Worm (Caenorhabditis elegans) whole organism, L1 larva: Measurements from ENCODE around the gene cbd-1.

Experiments used
- alr-1 ChIP-seq: fragments of 200-800 bp; sonication (Bioruptor generic); optimal IDR thresholded peaks from 2 replicates; lab custom pipeline; 2018; ENCODE audit warnings: borderline replicate concordance, mild to moderate bottlenecking, missing genetic modification characterization, missing compliant biosample characterization
- ceh-82 ChIP-seq, 3 experiments: fragments of 150-350 bp in 1 of 3; sonication (generic microtip) in 2 of 3; optimal IDR thresholded peaks; 2 replicates each; lab custom pipeline; 2014 to 2017; ENCODE audit warnings: missing biosample characterization in 3 of 3, missing genetic modification characterization in 3 of 3
- dsc-1 ChIP-seq: sonication (generic microtip); optimal IDR thresholded peaks from 2 replicates; lab custom pipeline; 2016; ENCODE audit warnings: mild to moderate bottlenecking, missing genetic modification characterization, missing compliant biosample characterization
- egl-27 ChIP-seq, 2 experiments: fragments of 150-350 bp in 1 of 2; sonication (generic microtip); optimal IDR thresholded peaks; 3 replicates each; lab custom pipeline; 2017 to 2018; ENCODE audit warnings: missing biosample characterization in 2 of 2, missing genetic modification characterization in 2 of 2, missing genetic modification reagents in 2 of 2
- fos-1 ChIP-seq: fragments of 150-350 bp; optimal IDR thresholded peaks from 2 replicates; lab custom pipeline; 2014; ENCODE audit warnings: missing biosample characterization, missing genetic modification characterization
- lin-13 ChIP-seq: fragments of 150-350 bp; optimal IDR thresholded peaks from 2 replicates; lab custom pipeline; 2014; ENCODE audit warnings: missing biosample characterization, missing genetic modification reagents, missing genetic modification characterization
- nhr-47 ChIP-seq: sonication (generic microtip); optimal IDR thresholded peaks from 2 replicates; lab custom pipeline; 2016; ENCODE audit warnings: mild to moderate bottlenecking, missing genetic modification characterization, moderate library complexity, missing compliant biosample characterization
- nhr-76 ChIP-seq: sonication (generic microtip); optimal IDR thresholded peaks from 2 replicates; lab custom pipeline; 2017; ENCODE audit warnings: missing biosample characterization, missing genetic modification characterization
- rnt-1 ChIP-seq: sonication (generic microtip); optimal IDR thresholded peaks from 2 replicates; lab custom pipeline; 2016; ENCODE audit warnings: mild to moderate bottlenecking, missing genetic modification characterization, moderate library complexity, missing compliant biosample characterization
- snu-23 ChIP-seq: sonication (generic microtip); optimal IDR thresholded peaks from 2 replicates; lab custom pipeline; 2016; ENCODE audit warnings: missing genetic modification characterization, missing compliant biosample characterization
- unc-62 ChIP-seq: fragments of 150-350 bp; optimal IDR thresholded peaks from 2 replicates; lab custom pipeline; 2014; ENCODE audit warnings: missing biosample characterization, missing genetic modification reagents, missing genetic modification characterization
- unc-86 ChIP-seq: sonication (generic microtip); optimal IDR thresholded peaks from 2 replicates; lab custom pipeline; 2016; ENCODE audit warnings: missing genetic modification characterization, missing compliant biosample characterization
- zag-1 ChIP-seq: fragments of 150-350 bp; optimal IDR thresholded peaks from 2 replicates; lab custom pipeline; 2014; ENCODE audit warnings: missing biosample characterization, missing genetic modification characterization
- ztf-11 ChIP-seq, 2 experiments: sonication (generic microtip); optimal IDR thresholded peaks; 2 replicates each; lab custom pipeline; 2016 to 2017; ENCODE audit warnings: missing genetic modification characterization in 2 of 2, missing biosample characterization in 1 of 2, missing compliant biosample characterization in 1 of 2

ce11 chrIV:11401482-11401881, 28.7 kb downstream of the cbd-1 start:
- TF ChIP-seq snu-23 (GFP tag; lab: Kevin White, UChicago): no peak
- TF ChIP-seq nhr-76 (tag; lab: Kevin White, UChicago): no peak
- no peak for TF ChIP-seq ztf-11 (tag; optimal IDR thresholded peaks at IDR 0.05; lab: Kevin White, UChicago)
- TF ChIP-seq unc-86 (tag; lab: Kevin White, UChicago): no peak
- TF ChIP-seq zag-1: no peak
- no peak for TF ChIP-seq unc-62
- TF ChIP-seq ceh-82 (tag; optimal IDR thresholded peaks at IDR 0.05; lab: Kevin White, UChicago): no peak
- TF ChIP-seq dsc-1: no peak
- no peak for TF ChIP-seq rnt-1 (tag; lab: Kevin White, UChicago)
- TF ChIP-seq fos-1 (tag; lab: Kevin White, UChicago): no peak
- no peak for TF ChIP-seq egl-27 (tag; optimal IDR thresholded peaks at IDR 0.05; lab: Kevin White, UChicago)
- no peak for TF ChIP-seq nhr-47 (tag; lab: Kevin White, UChicago)
- TF ChIP-seq lin-13: no peak
- TF ChIP-seq alr-1 (tag; lab: Kevin White, UChicago): no peak
